Worm (Caenorhabditis elegans) whole organism, L4 larva: ENCODE results near the gene pitr-4.

Source experiments
- F26F4.8 ChIP-seq: fragments of 200-800 bp; sonication (Bioruptor generic); conservative IDR thresholded peaks from 2 replicates; pipeline ENCODE4 v1.3.6; 2022; ENCODE audit warnings: missing genetic modification characterization, missing compliant biosample characterization
- R02D3.7 ChIP-seq: fragments of 150-350 bp; sonication (generic microtip); optimal IDR thresholded peaks from 3 replicates; lab custom pipeline; 2014; ENCODE audit warnings: missing biosample characterization, missing genetic modification characterization
- ZK546.5 ChIP-seq, 2 experiments: sonication (generic microtip); optimal IDR thresholded peaks; 2 replicates each; lab custom pipeline; 2017; ENCODE audit warnings: missing biosample characterization in 2 of 2, missing genetic modification characterization in 2 of 2
- aha-1 ChIP-seq: fragments of 150-350 bp; peaks from one replicate; lab custom pipeline; 2014; ENCODE audit warnings: missing biosample characterization, missing genetic modification characterization
- ama-1 ChIP-seq: fragments of 150-350 bp; optimal IDR thresholded peaks from 2 replicates; lab custom pipeline; 2014; ENCODE audit warnings: inconsistent platforms, mixed read lengths
- ceh-32 ChIP-seq: sonication (generic microtip); optimal IDR thresholded peaks from 2 replicates; lab custom pipeline; 2016; ENCODE audit warnings: mild to moderate bottlenecking, missing genetic modification characterization, missing compliant biosample characterization; ENCODE audit not compliant: poor library complexity
- daf-19 ChIP-seq: fragments of 200-800 bp; sonication (Bioruptor generic); conservative IDR thresholded peaks from 2 replicates; pipeline ENCODE4 v1.3.6; 2022; ENCODE audit warnings: missing genetic modification characterization, missing compliant biosample characterization
- dmd-9 ChIP-seq: fragments of 200-800 bp; sonication (Bioruptor generic); IDR thresholded peaks from 2 replicates; pipeline ENCODE4 v1.3.6; 2022; ENCODE audit warnings: missing genetic modification reagents, missing genetic modification characterization, missing compliant biosample characterization
- egl-27 ChIP-seq: sonication (generic microtip); optimal IDR thresholded peaks from 3 replicates; lab custom pipeline; 2017; ENCODE audit warnings: missing biosample characterization, missing genetic modification reagents, missing genetic modification characterization
- egl-43 ChIP-seq: fragments of 200-800 bp; sonication (Bioruptor generic); IDR thresholded peaks from 2 replicates; pipeline ENCODE4 v1.3.6; 2022; ENCODE audit warnings: missing genetic modification reagents, missing genetic modification characterization, missing compliant biosample characterization
- hlh-30 ChIP-seq: sonication (generic microtip); optimal IDR thresholded peaks from 2 replicates; lab custom pipeline; 2017; ENCODE audit warnings: antibody characterized with exemption, mild to moderate bottlenecking, missing genetic modification characterization, missing compliant biosample characterization; ENCODE audit not compliant: insufficient read depth
- lim-7 ChIP-seq: fragments of 200-800 bp; sonication (Bioruptor generic); IDR thresholded peaks from 2 replicates; pipeline ENCODE4 v1.3.6; 2022; ENCODE audit warnings: missing genetic modification characterization, missing compliant biosample characterization
- lin-29 ChIP-seq: fragments of 200-800 bp; sonication (Bioruptor generic); IDR thresholded peaks from 2 replicates; pipeline ENCODE4 v1.3.6; 2022; ENCODE audit warnings: missing genetic modification reagents, missing genetic modification characterization, missing compliant biosample characterization
- lir-3 ChIP-seq: sonication (generic microtip); optimal IDR thresholded peaks from 2 replicates; lab custom pipeline; 2016; ENCODE audit warnings: mild to moderate bottlenecking, missing genetic modification characterization, missing compliant biosample characterization
- lsy-2 ChIP-seq, 2 experiments: fragments of 150-350 bp in 1 of 2; sonication (generic microtip) in 1 of 2; optimal IDR thresholded peaks; 2 replicates each; lab custom pipeline; 2014 to 2017; ENCODE audit warnings: missing biosample characterization in 2 of 2, missing genetic modification characterization in 2 of 2
- madf-5 ChIP-seq, 2 experiments: fragments of 200-800 bp; sonication (Bioruptor generic); IDR thresholded peaks; 2 replicates each; pipeline ENCODE4 v1.3.6; 2022; ENCODE audit warnings: missing compliant biosample characterization in 2 of 2, missing genetic modification characterization in 2 of 2
- madf-9 ChIP-seq: fragments of 200-800 bp; sonication (Bioruptor generic); conservative IDR thresholded peaks from 2 replicates; pipeline ENCODE4 v1.3.6; 2022; ENCODE audit warnings: missing genetic modification reagents, missing genetic modification characterization, missing compliant biosample characterization
- mes-2 ChIP-seq: sonication (generic microtip); optimal IDR thresholded peaks from 2 replicates; lab custom pipeline; 2016; ENCODE audit warnings: missing genotype, mild to moderate bottlenecking, missing genetic modification characterization, missing compliant biosample characterization; ENCODE audit not compliant: poor library complexity, severe bottlenecking
- mxl-2 ChIP-seq: fragments of 200-800 bp; sonication (Bioruptor generic); conservative IDR thresholded peaks from 2 replicates; pipeline ENCODE4 v1.3.6; 2022; ENCODE audit warnings: missing genetic modification reagents, missing genetic modification characterization, missing compliant biosample characterization
- nhr-10 ChIP-seq: fragments of 150-350 bp; optimal IDR thresholded peaks from 2 replicates; lab custom pipeline; 2014; ENCODE audit warnings: missing biosample characterization, missing genetic modification characterization
- nhr-237 ChIP-seq: sonication (generic microtip); optimal IDR thresholded peaks from 2 replicates; lab custom pipeline; 2017; ENCODE audit warnings: missing biosample characterization, missing genetic modification characterization
- nhr-41 ChIP-seq: fragments of 200-800 bp; sonication (Bioruptor generic); IDR thresholded peaks from 2 replicates; pipeline ENCODE4 v1.3.6; 2022; ENCODE audit warnings: missing genetic modification reagents, missing genetic modification characterization, missing compliant biosample characterization
- nhr-42 ChIP-seq: fragments of 200-800 bp; sonication (Bioruptor generic); IDR thresholded peaks from 2 replicates; pipeline ENCODE4 v1.3.6; 2022; ENCODE audit warnings: missing genetic modification characterization, missing compliant biosample characterization
- nhr-48 ChIP-seq: sonication (generic microtip); optimal IDR thresholded peaks from 2 replicates; lab custom pipeline; 2016; ENCODE audit warnings: mild to moderate bottlenecking, missing genetic modification characterization, missing compliant biosample characterization
- nhr-77 ChIP-seq: fragments of 150-350 bp; optimal IDR thresholded peaks from 2 replicates; lab custom pipeline; 2014; ENCODE audit warnings: missing biosample characterization, missing genetic modification characterization
- php-3 ChIP-seq: fragments of 200-800 bp; sonication (Bioruptor generic); IDR thresholded peaks from 2 replicates; pipeline ENCODE4 v1.3.6; 2022; ENCODE audit warnings: missing genetic modification reagents, missing genetic modification characterization, missing compliant biosample characterization
- saeg-2 ChIP-seq: fragments of 200-800 bp; sonication (Bioruptor generic); IDR thresholded peaks from 2 replicates; pipeline ENCODE4 v1.3.6; 2022; ENCODE audit warnings: missing genetic modification reagents, missing genetic modification characterization, missing compliant biosample characterization
- set-16 ChIP-seq: fragments of 200-800 bp; sonication (Bioruptor generic); IDR thresholded peaks from 2 replicates; pipeline ENCODE4 v1.3.6; 2022; ENCODE audit warnings: missing genetic modification reagents, missing genetic modification characterization, missing compliant biosample characterization
- snpc-1.2 ChIP-seq: fragments of 200-800 bp; sonication (Bioruptor generic); IDR thresholded peaks from 2 replicates; pipeline ENCODE4 v1.3.6; 2022; ENCODE audit warnings: missing genetic modification reagents, missing genetic modification characterization, missing compliant biosample characterization
- tra-1 ChIP-seq: fragments of 200-800 bp; sonication (Bioruptor generic); IDR thresholded peaks from 2 replicates; pipeline ENCODE4 v1.3.6; 2022; ENCODE audit warnings: missing genetic modification reagents, missing genetic modification characterization, missing compliant biosample characterization
- unc-39 ChIP-seq: sonication (generic microtip); optimal IDR thresholded peaks from 2 replicates; lab custom pipeline; 2017; ENCODE audit warnings: missing biosample characterization, missing genetic modification characterization
- unc-62 ChIP-seq, 3 experiments: fragments of 150-350 bp in 1 of 3; sonication (generic microtip); optimal IDR thresholded peaks in 2 of 3; peaks in 1 of 3; 1 replicate in 1 of 3; 2 replicates in 2 of 3; lab custom pipeline; 2014 to 2017; ENCODE audit warnings: missing biosample characterization in 3 of 3, missing genetic modification characterization in 3 of 3, missing genetic modification reagents in 3 of 3, missing genotype in 1 of 3
- vab-7 ChIP-seq: fragments of 200-800 bp; sonication (Bioruptor generic); IDR thresholded peaks from 2 replicates; pipeline ENCODE4 v1.3.6; 2022; ENCODE audit warnings: missing genetic modification reagents, missing genetic modification characterization, missing compliant biosample characterization
- zfp-2 ChIP-seq: sonication (generic microtip); optimal IDR thresholded peaks from 2 replicates; lab custom pipeline; 2016; ENCODE audit warnings: mild to moderate bottlenecking, missing genetic modification characterization, missing compliant biosample characterization
- zfp-3 ChIP-seq: fragments of 200-800 bp; sonication (Bioruptor generic); conservative IDR thresholded peaks from 2 replicates; pipeline ENCODE4 v1.3.6; 2022; ENCODE audit warnings: missing genetic modification reagents, missing genetic modification characterization, missing compliant biosample characterization

The pitr-4 gene

ce11 chrV:9625122-9625521, 36.3 kb downstream of the pitr-4 start, which contains the start of gene idpc-4:
idpc-4 (plus strand) TSS chrV:9625422.
- no peak for TF ChIP-seq nhr-10 (tag; lab: Kevin White, UChicago)

ce11 chrV:9622834-9623233, 38.6 kb downstream of the pitr-4 start, which contains the start of gene idpc-5:
idpc-5 (minus strand) TSS chrV:9622934.
- peak in 1 of 2 experiments; percentile 42 for TF ChIP-seq unc-62 (GFP tag; optimal IDR thresholded peaks at IDR 0.05 in 1 of 2; lab: Kevin White, UChicago)
- no peak for TF ChIP-seq unc-62 (tag; optimal IDR thresholded peaks at IDR 0.05; lab: Kevin White, UChicago)
- TF ChIP-seq nhr-48 = no peak

DNA sequence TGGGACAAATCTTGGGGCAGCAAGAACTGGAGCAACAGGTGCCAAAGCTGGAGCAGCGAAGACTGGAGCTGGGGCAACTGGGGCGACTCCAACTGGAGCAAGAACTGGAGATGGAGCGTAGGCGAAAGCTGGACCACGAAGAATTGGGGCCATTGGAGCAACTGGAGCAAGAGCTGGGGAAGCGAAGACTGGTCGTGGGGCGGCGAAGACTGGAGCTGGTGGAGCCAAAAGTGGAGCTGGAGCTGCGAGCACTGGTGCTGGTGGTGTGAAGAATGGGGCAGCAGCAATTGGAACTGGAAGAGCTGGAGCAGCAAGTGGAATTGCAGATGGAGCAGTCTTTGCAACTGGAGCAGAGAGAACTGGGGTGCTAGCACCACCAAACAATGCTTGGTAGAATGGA, 39.1 kb downstream of the pitr-4 start:
- TF ChIP-seq set-16 (GFP tag; lab: Robert Waterston, UW) (peak; percentile 92), egl-43 (0 out of 2 replicates have a peak, but pooled peaks have one; percentile 48)

DNA sequence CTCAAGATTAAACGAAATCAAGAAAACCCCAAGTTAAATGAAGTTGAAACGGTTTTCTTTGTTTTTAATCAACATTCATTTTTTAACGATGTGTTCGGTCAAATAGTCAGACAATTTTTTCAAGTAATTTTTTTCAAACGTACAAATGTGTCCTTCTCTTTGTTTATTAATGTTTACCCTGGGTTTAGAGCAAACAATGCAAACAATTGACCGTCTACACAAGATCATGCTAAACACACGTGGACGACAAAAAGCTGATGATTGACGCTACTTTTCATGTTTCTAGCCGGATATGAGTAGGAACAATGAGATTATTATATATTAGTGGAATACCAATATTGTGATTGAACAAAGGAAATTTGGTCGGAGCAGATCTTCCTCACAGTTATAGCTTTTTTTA, 40.0 kb downstream of the pitr-4 start:
- TF ChIP-seq aha-1 (tag; lab: Kevin White, UChicago) = no peak
- peak in 1 of 2 experiments; percentile 95 for TF ChIP-seq unc-62 (GFP tag; optimal IDR thresholded peaks at IDR 0.05 in 1 of 2; lab: Kevin White, UChicago)
- TF ChIP-seq unc-62 (tag; optimal IDR thresholded peaks at IDR 0.05; lab: Kevin White, UChicago) = no peak

- no peak for TF ChIP-seq snpc-1.2 (GFP tag; lab: Robert Waterston, UW)
- TF ChIP-seq egl-43 = peak; percentile 52; the same call in 1 of the 2 replicates
- TF ChIP-seq saeg-2 (GFP tag; lab: Robert Waterston, UW) = 0 out of 2 replicates have a peak, but pooled peaks have one; percentile 39
- 0 out of 4 replicates have a peak, but pooled peaks of 1 of the 2 experiments have one; percentile 32 for TF ChIP-seq madf-5 (GFP tag; IDR thresholded peaks at IDR 0.05; lab: Robert Waterston, UW)
- TF ChIP-seq php-3 (GFP tag; lab: Robert Waterston, UW) = 0 out of 2 replicates have a peak, but pooled peaks have one; percentile 19
- TF ChIP-seq lir-3 (tag; lab: Kevin White, UChicago) = no peak
- TF ChIP-seq set-16 (GFP tag; lab: Robert Waterston, UW) = peak; percentile 95
Observed at ce11 chrV:9620417-9620816, 41.0 kb downstream of the pitr-4 start.

DNA sequence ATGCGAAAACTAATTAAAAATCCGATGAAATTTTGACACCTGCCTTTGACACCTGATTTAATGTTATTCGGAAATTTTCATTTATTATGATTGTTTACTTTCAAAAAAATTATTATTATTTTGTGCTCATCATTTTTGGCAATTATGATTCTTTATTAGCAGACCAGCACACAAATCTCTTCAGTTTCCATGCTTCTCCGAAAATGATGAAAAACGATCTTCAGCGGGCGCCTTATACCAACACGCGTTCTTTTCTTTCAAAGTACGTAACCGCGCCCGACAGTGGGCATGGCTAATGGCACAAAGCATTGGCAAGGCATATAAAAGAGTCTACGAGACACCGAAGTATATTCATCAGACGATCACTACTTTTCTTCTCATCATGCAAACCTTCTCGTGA, 41.6 kb downstream of the pitr-4 start, which contains the start of gene idpc-6:
TSS of gene idpc-6 (plus strand) at position 301 of the 400 bp plus-strand sequence.
- no peak for TF ChIP-seq ama-1 (lab: Kevin White, UChicago)
- TF ChIP-seq unc-62 (GFP tag; optimal IDR thresholded peaks at IDR 0.05 in 1 of 2; lab: Kevin White, UChicago) = no peak
- TF ChIP-seq unc-62 (tag; optimal IDR thresholded peaks at IDR 0.05; lab: Kevin White, UChicago) = no peak
- TF ChIP-seq nhr-42 = no peak
- TF ChIP-seq daf-19 (GFP tag; lab: Robert Waterston, UW) = no peak
- no peak for TF ChIP-seq mes-2 (tag; lab: Kevin White, UChicago)
- no peak for TF ChIP-seq nhr-77 (tag; lab: Kevin White, UChicago)
- TF ChIP-seq ZK546.5 (tag; optimal IDR thresholded peaks at IDR 0.05; lab: Kevin White, UChicago) = no peak
- TF ChIP-seq unc-39 = no peak
- TF ChIP-seq lsy-2 (tag; optimal IDR thresholded peaks at IDR 0.05; lab: Kevin White, UChicago) = no peak
- no peak for TF ChIP-seq F26F4.8 (GFP tag; lab: Robert Waterston, UW)
- TF ChIP-seq, all 104 proteins: peak for 0

DNA sequence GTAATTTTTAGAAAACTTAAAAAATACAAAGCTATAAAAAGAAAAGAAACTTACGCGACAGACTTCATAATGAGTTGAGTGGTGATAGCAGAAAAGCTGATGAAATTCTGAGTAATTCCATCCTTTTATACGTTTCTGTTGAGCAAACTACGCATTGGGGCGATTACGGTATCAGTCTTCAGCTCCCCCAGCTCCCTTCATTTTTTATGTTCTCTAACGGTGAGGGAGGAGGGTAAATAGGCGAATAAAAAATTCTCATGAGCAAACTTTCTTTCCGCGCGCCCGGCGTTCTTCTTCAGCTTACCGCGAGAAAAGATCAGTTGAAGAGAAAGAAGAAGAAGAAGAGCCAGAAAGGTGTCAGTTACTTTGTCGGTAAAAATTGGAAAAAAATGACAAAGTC, 42.5 kb downstream of the pitr-4 start, which contains the start of gene idpc-7:
TSS of gene idpc-7 (minus strand) at position 101 of the 400 bp plus-strand sequence.
- no peak for TF ChIP-seq zfp-3 (GFP tag; lab: Robert Waterston, UW)
- no peak for TF ChIP-seq nhr-41 (GFP tag; lab: Robert Waterston, UW)
- no peak for TF ChIP-seq madf-9 (GFP tag; lab: Robert Waterston, UW)
- no peak for TF ChIP-seq nhr-77 (tag; lab: Kevin White, UChicago)
- no peak for TF ChIP-seq tra-1
- no peak for TF ChIP-seq hlh-30

- no peak for TF ChIP-seq nhr-237 (tag; lab: Kevin White, UChicago)
- 0 out of 2 replicates have a peak, but pooled peaks have one; percentile 17 for TF ChIP-seq vab-7 (GFP tag; lab: Robert Waterston, UW)
- no peak for TF ChIP-seq unc-62 (GFP tag; optimal IDR thresholded peaks at IDR 0.05 in 1 of 2; lab: Kevin White, UChicago)
- no peak for TF ChIP-seq unc-62 (tag; optimal IDR thresholded peaks at IDR 0.05; lab: Kevin White, UChicago)
- TF ChIP-seq ceh-32 (tag; lab: Kevin White, UChicago) = no peak
- TF ChIP-seq lin-29 = no peak
- TF ChIP-seq nhr-48 = no peak
- TF ChIP-seq ZK546.5 (tag; optimal IDR thresholded peaks at IDR 0.05; lab: Kevin White, UChicago) = no peak
- no peak for TF ChIP-seq php-3 (GFP tag; lab: Robert Waterston, UW)
- TF ChIP-seq egl-27 = no peak
- peak; percentile 96 for TF ChIP-seq set-16 (GFP tag; lab: Robert Waterston, UW)
- no peak for TF ChIP-seq lim-7 (GFP tag; lab: Robert Waterston, UW)
- no peak for TF ChIP-seq zfp-2
- TF ChIP-seq mxl-2 = no peak
- no peak for TF ChIP-seq R02D3.7 (tag; lab: Kevin White, UChicago)
- TF ChIP-seq dmd-9 (GFP tag; lab: Robert Waterston, UW) = no peak
Observed at ce11 chrV:9618420-9618819, 43.0 kb downstream of the pitr-4 start.
